Fruit fly (Drosophila melanogaster): ENCODE data around the gene Idgf3.

DNA sequence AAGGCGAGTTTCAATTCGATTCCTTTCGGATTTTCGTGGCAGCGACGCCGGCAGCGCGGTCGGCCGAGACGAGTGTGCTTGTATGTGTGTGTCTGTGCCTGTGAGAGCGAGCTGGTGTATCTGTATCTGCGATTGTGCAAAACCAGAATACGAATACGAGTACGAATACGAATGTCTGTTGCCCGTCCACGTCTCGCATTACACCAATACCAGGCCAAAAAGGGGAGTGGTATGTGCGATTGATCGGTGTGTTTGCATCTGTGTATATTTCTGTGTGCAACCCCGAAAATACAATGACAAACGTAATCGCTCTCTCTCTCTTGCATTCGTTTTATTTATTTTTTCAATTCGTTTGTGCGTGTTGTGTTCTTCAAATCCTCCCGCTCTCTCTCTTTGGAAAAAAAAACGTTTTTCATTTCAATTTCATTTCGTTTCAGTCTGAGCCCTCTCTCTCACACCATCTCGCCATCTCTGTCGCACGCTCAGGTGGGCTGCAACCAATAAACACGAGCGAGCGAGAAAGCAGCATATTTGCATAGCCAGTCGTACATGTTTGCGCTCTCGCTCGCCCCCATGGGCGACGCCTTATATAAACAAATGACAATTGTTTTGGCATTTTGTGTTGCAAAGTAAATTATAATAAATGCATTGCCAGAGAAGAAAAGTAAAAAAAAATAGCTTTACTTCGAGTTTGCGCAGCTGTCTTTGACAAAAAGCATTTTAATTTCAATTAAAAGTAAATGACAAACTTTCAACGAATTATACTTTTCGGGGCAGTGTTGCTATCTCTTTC, 35.5 kb downstream of the Idgf3 start:
- TF ChIP-seq svp (GFP tag), result peak; percentile 74
- TF ChIP-seq vri (GFP tag; optimal IDR thresholded peaks at IDR 0.05), result peak; percentile 30

All from whole organism, prepupa.